Fruit fly (Drosophila melanogaster) whole organism, pupa: ENCODE data around the gene CG33003.

Experiments used
- CG12605 ChIP-seq: fragments of 200-800 bp; sonication (Bioruptor generic); IDR thresholded peaks from 2 replicates; pipeline ENCODE4 v1.3.6; 2022; ENCODE audit warnings: missing biosample characterization, missing genetic modification characterization
- CG13204 ChIP-seq: fragments of 200-800 bp; sonication (Bioruptor generic); optimal IDR thresholded peaks from 2 replicates; lab custom pipeline; 2018; ENCODE audit warnings: missing biosample characterization, mild to moderate bottlenecking, missing genetic modification characterization, moderate library complexity
- CG15710 ChIP-seq: fragments of 200-800 bp; sonication (Bioruptor generic); optimal IDR thresholded peaks from 2 replicates; lab custom pipeline; 2018; ENCODE audit warnings: missing biosample characterization, mild to moderate bottlenecking, missing genetic modification characterization, moderate library complexity
- CG32121 ChIP-seq: fragments of 200-800 bp; sonication (Bioruptor generic); IDR thresholded peaks from 2 replicates; pipeline ENCODE4 v1.3.6; 2022; ENCODE audit warnings: missing biosample characterization, missing genetic modification characterization
- D1 ChIP-seq: fragments of 200-800 bp; sonication (Bioruptor generic); optimal IDR thresholded peaks from 2 replicates; lab custom pipeline; 2018; ENCODE audit warnings: missing biosample characterization, mild to moderate bottlenecking, missing genetic modification characterization, moderate library complexity
- EcR ChIP-seq: fragments of 200-800 bp; sonication (Bioruptor generic); optimal IDR thresholded peaks from 3 replicates; lab custom pipeline; 2019; ENCODE audit warnings: missing biosample characterization, missing genetic modification characterization, mild to moderate bottlenecking, moderate library complexity, missing genetic modification reagents
- Snoo ChIP-seq: fragments of 200-800 bp; sonication (Bioruptor generic); optimal IDR thresholded peaks from 3 replicates; lab custom pipeline; 2017; ENCODE audit warnings: missing biosample characterization, mild to moderate bottlenecking, missing genetic modification characterization, inconsistent platforms

- TF ChIP-seq EcR (GFP tag; lab: Kevin White, UChicago) (no peak), CG15710 (tag; lab: Kevin White, UChicago) (no peak), D1 (tag; lab: Kevin White, UChicago) (no peak), CG32121 (no peak), Snoo (tag; lab: Kevin White, UChicago) (no peak), CG13204 (GFP tag; lab: Kevin White, UChicago) (no peak), CG12605 (GFP tag; lab: Robert Waterston, UW) (no peak)
Measured at dm6 chr2L:4382522-4382921, 18.2 kb upstream of the CG33003 start, which contains the start of gene CG17612.
